Worm (Caenorhabditis elegans): ENCODE data around the gene gln-2.

The gln-2 gene

DNA sequence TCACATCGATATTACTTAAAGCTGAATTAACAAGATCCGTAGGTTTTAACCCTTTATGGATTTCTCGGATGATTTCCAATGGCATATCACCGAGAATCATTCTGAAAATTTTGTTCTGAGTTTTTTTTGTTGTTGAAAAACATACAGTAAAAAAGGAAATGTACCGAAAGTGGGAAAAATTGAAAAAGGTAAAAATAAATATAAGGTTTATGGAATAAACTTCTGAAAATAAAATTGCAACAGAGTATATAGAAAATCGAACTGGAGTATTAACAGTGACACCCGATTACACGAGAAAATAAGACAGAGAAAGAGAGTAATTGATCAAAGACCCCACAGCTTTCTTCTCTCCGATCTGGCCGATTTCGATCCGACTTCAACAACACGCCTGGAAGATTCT is 7.2 kb upstream of the gln-2 start, which contains the start of gene K03H1.11:
Gene K03H1.11, minus strand, starts transcription at position 101 of the 400 bp plus-strand sequence.
- no peak for TF ChIP-seq unc-62 (GFP tag; optimal IDR thresholded peaks at IDR 0.05)

- no peak for TF ChIP-seq unc-62 (GFP tag; optimal IDR thresholded peaks at IDR 0.05)
Observed at ce11 chrIII:9950244-9950643, 5.6 kb upstream of the gln-2 start, which contains the start of gene K03H1.13. Gene K03H1.13 (minus strand): TSS chrIII:9950344.

ce11 chrIII:9946806-9947419 is 2.3 kb upstream of the gln-2 start, which contains the start of gene K03H1.7:
Gene K03H1.7 (plus strand): TSS chrIII:9947405.
- TF ChIP-seq unc-62 (GFP tag; optimal IDR thresholded peaks at IDR 0.05): no peak

- no peak for TF ChIP-seq unc-62 (GFP tag; optimal IDR thresholded peaks at IDR 0.05)
Observed at ce11 chrIII:9941020-9941674, 3.5 kb downstream of the gln-2 start, which contains the start of the genes K03H1.9 and K03H1.12. Gene K03H1.9 (minus strand): TSS chrIII:9941490. Gene K03H1.12 (plus strand): TSS chrIII:9941624.

DNA sequence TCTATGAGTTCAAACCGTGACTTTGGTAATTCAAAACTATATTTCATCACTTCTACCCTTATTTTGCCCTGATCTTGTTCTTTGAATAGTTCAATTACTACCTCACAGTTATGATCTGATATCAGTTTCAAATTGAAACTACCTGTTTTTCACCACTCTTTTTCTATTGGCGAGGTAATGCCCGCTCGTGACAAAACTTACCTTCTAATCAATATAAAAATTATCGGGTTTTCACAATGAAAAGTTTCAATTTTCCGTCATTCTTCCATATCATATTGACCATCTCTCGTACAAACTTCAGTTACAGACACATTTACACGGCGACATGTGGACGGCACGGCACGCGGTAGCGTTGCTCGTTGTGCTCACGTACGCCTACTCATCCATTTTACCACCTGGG is 12.5 kb downstream of the gln-2 start, which contains the start of gene dec-7:
Gene dec-7, plus strand, starts transcription at position 308 of the 400 bp plus-strand sequence.
- no peak for TF ChIP-seq unc-62 (GFP tag; optimal IDR thresholded peaks at IDR 0.05)

ce11 chrIII:9930406-9930805 is 14.2 kb downstream of the gln-2 start:
- TF ChIP-seq unc-62 (GFP tag; optimal IDR thresholded peaks at IDR 0.05): no peak

DNA sequence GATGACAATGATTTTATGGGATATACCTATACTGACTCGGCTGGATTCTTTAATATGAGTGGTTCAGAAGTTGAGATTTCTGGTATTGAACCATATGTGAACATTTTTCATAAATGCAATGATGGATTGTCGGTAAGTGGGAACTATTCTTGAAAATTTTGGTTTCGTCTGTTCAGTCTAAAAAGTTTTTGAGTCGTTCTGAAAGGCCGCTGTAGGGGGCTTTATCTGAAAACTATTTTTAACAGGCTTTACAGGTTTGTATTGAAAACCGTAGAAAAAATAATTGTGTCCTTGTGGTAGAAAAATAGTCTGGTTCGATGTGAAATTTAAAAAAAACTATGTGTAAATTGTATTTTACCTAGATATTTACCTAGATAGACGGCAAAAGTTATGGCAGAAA is 15.1 kb downstream of the gln-2 start:
- TF ChIP-seq unc-62 (GFP tag; optimal IDR thresholded peaks at IDR 0.05): no peak

- no peak for TF ChIP-seq unc-62 (GFP tag; optimal IDR thresholded peaks at IDR 0.05)
Observed at ce11 chrIII:9928777-9929176, 15.8 kb downstream of the gln-2 start, which contains the start of gene ttr-1. Gene ttr-1 (plus strand): TSS chrIII:9929077.

ce11 chrIII:9927378-9927777 is 17.2 kb downstream of the gln-2 start, which contains the start of gene ttr-2:
Gene ttr-2 (plus strand): TSS chrIII:9927769.
- TF ChIP-seq unc-62 (GFP tag; optimal IDR thresholded peaks at IDR 0.05): no peak

DNA sequence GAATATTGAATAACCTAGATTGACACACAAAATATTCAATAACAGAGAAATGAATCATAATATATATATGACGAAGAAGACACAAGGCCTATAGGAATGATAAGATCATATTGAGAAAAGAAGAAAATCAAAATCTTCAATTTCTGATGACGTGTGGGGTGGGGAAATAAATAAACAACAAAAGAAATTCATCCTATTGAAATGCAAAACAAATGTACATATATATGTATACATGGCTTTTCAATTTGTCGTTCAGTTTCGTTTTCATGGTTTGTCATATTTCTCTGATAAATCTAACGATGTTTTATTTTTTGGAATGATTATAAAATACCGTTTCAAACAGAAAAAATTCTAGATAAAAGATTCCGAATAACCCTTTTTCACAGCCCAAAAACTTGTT is 18.0 kb downstream of the gln-2 start, which contains the start of gene ttr-3:
Gene ttr-3, minus strand, starts transcription at position 101 of the 400 bp plus-strand sequence.
- TF ChIP-seq unc-62 (GFP tag; optimal IDR thresholded peaks at IDR 0.05): no peak

ce11 chrIII:9922874-9923273 is 21.7 kb downstream of the gln-2 start, which contains the start of gene cbp-2:
Gene cbp-2 (plus strand): TSS chrIII:9923174.
- TF ChIP-seq unc-62 (GFP tag; optimal IDR thresholded peaks at IDR 0.05): no peak

ce11 chrIII:9922310-9922709 is 22.3 kb downstream of the gln-2 start:
- TF ChIP-seq unc-62 (GFP tag; optimal IDR thresholded peaks at IDR 0.05): no peak

- TF ChIP-seq unc-62 (GFP tag; optimal IDR thresholded peaks at IDR 0.05): no peak
Observed at ce11 chrIII:9920764-9921163, 23.9 kb downstream of the gln-2 start, which contains the start of gene F40F12.3. Gene F40F12.3 (minus strand): TSS chrIII:9920864.

ce11 chrIII:9913722-9914121 is 30.9 kb downstream of the gln-2 start, which contains the start of gene cbp-3:
Gene cbp-3 (plus strand): TSS chrIII:9913993.
- no peak for TF ChIP-seq unc-62 (GFP tag; optimal IDR thresholded peaks at IDR 0.05)

DNA sequence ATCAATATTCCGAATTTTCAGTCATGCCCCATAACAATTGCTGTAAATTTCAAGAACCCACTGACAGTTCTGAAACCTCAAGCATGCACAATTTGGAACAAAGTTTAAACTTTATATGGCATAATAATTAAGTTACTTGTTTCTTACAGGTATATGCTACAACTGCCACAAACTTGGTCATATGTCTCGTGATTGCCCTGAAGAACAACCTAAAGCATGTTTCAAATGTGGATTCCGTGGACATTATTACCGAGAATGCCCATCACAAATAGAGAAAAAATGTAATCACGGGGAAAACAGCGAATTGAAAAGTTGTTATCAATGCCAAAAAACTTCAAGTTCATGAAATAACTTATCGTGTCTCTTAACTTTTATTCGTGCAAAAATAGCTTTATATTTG is 31.6 kb downstream of the gln-2 start:
- no peak for TF ChIP-seq unc-62 (GFP tag; optimal IDR thresholded peaks at IDR 0.05)

- no peak for TF ChIP-seq unc-62 (GFP tag; optimal IDR thresholded peaks at IDR 0.05)
Observed at ce11 chrIII:9912501-9912900, 32.1 kb downstream of the gln-2 start.

Measured in whole organism, dauer.